Fruit fly (Drosophila melanogaster): ENCODE measurements around the gene AhcyL1.
A peak's percentile ranks its signal among the peaks of the same experiment; 100 is the strongest.

DNA sequence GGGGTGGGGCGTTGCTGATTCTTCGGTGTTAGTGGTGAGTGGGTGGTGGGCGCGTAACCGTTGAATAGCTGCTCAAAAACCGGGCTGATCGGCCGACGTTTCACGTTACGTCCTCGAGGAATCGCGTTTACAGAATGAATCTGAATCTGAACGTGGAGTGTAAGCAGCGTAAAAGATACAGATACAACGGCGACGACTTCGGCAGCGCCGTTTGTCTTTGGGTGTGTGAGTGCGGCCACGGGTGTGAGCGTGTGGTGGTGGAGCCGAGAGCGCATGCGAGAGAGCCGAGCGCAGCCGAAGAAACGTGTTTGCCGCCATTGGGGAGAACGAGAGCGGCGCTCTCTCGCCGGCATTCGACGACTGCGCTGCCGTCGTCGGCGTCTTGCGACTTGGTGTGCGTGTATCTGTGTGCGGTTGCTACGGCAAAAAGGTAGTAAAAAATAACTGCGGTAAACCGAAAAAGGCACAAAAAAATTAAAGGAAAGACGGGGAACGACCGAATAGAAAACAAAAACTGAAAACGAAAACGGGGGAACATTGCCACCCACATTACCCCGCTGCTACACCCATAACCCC is 48.9 kb upstream of the AhcyL1 start:
- peak; percentile 98 for TF ChIP-seq Dll (optimal IDR thresholded peaks at IDR 0.05)
- no peak for TF ChIP-seq EcR (GFP tag; optimal IDR thresholded peaks at IDR 0.05)
